Fruit fly (Drosophila melanogaster): ENCODE measurements around the gene CG15646.

DNA sequence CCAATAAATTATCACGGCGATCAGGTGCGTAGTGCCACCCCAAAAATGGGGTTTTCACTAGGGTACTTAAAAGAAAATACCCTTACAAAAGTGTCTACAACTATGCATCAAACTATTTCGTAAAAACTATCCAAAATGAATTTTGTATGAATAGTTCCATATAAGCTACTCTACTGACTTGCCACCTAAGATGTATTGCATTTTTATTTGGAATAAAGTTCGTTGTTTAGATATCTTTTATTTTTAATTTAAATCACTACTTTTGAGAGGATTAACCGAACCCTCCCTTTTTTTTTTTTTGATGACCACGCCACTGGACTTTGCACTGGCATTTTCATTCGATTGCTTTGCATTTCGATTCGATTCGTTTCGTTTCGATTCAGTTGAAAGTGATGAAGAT lies 21.3 kb downstream of the CG15646 start:
- no peak for TF ChIP-seq Nf-YC (tag; optimal IDR thresholded peaks at IDR 0.05)
- no peak for TF ChIP-seq mam (GFP tag; optimal IDR thresholded peaks at IDR 0.05)
- TF ChIP-seq GATAe (GFP tag; conservative IDR thresholded peaks at IDR 0.05), result no peak
- no peak for TF ChIP-seq Dfd (GFP tag; optimal IDR thresholded peaks at IDR 0.05)
- TF ChIP-seq CG17328 (GFP tag; IDR thresholded peaks at IDR 0.05), result no peak
- no peak for TF ChIP-seq lbe (GFP tag; optimal IDR thresholded peaks at IDR 0.05)
- no peak for TF ChIP-seq CG6854 (GFP tag; optimal IDR thresholded peaks at IDR 0.05)
- no peak for TF ChIP-seq CG12299 (tag; optimal IDR thresholded peaks at IDR 0.05)
- no peak for TF ChIP-seq CkIIα-i1 (GFP tag; IDR thresholded peaks at IDR 0.05)
- TF ChIP-seq NK7.1 (GFP tag; optimal IDR thresholded peaks at IDR 0.05), result no peak

All from whole organism, embryonic.